Worm (Caenorhabditis elegans) whole organism, young adult: Measurements from ENCODE around the gene lgc-38.

Experiments used
- B0035.1 ChIP-seq: sonication (generic microtip); optimal IDR thresholded peaks from 2 replicates; lab custom pipeline; 2016; ENCODE audit warnings: missing genetic modification characterization, mild to moderate bottlenecking, missing compliant biosample characterization, missing genotype, missing genetic modification reagents
- T07F8.4 ChIP-seq: sonication (generic microtip); optimal IDR thresholded peaks from 2 replicates; lab custom pipeline; 2016; ENCODE audit warnings: mild to moderate bottlenecking, missing genetic modification characterization, moderate library complexity, missing compliant biosample characterization
- akir-1 ChIP-seq: fragments of 200-800 bp; sonication (Bioruptor generic); optimal IDR thresholded peaks from 2 replicates; lab custom pipeline; 2018; ENCODE audit warnings: mild to moderate bottlenecking, missing genetic modification characterization, moderate library complexity, missing compliant biosample characterization
- ama-1 ChIP-seq, 3 experiments: fragments of 150-350 bp in 1 of 3; sonication (generic microtip) in 2 of 3; optimal IDR thresholded peaks; 2 replicates each; lab custom pipeline; 2014 to 2018; ENCODE audit warnings: missing biosample characterization in 2 of 3, missing genetic modification characterization in 2 of 3, missing genetic modification reagents in 2 of 3
- ceh-58 ChIP-seq: fragments of 200-800 bp; sonication (Bioruptor generic); IDR thresholded peaks from 2 replicates; pipeline ENCODE4 v1.3.6; 2022; ENCODE audit warnings: missing genetic modification characterization, missing compliant biosample characterization
- lin-40 ChIP-seq: sonication (generic microtip); optimal IDR thresholded peaks from 2 replicates; lab custom pipeline; 2016; ENCODE audit warnings: missing genetic modification characterization, mild to moderate bottlenecking, missing compliant biosample characterization, missing genotype, missing genetic modification reagents
- pbrm-1 ChIP-seq: fragments of 200-800 bp; sonication (Bioruptor generic); IDR thresholded peaks from 2 replicates; pipeline ENCODE4 v1.3.6; 2022; ENCODE audit warnings: missing genetic modification reagents, missing genetic modification characterization, missing compliant biosample characterization
- pha-4 ChIP-seq: fragments of 150-350 bp; sonication (generic microtip); optimal IDR thresholded peaks from 2 replicates; lab custom pipeline; 2014; ENCODE audit warnings: missing biosample characterization, missing genetic modification reagents, missing genetic modification characterization
- zim-3 ChIP-seq: sonication (generic microtip); optimal IDR thresholded peaks from 2 replicates; lab custom pipeline; 2017; ENCODE audit warnings: mild to moderate bottlenecking, missing genetic modification characterization, moderate library complexity, missing compliant biosample characterization
- ztf-18 ChIP-seq: sonication (generic microtip); optimal IDR thresholded peaks from 2 replicates; lab custom pipeline; 2016; ENCODE audit warnings: missing genotype, mild to moderate bottlenecking, missing genetic modification characterization, missing compliant biosample characterization

DNA sequence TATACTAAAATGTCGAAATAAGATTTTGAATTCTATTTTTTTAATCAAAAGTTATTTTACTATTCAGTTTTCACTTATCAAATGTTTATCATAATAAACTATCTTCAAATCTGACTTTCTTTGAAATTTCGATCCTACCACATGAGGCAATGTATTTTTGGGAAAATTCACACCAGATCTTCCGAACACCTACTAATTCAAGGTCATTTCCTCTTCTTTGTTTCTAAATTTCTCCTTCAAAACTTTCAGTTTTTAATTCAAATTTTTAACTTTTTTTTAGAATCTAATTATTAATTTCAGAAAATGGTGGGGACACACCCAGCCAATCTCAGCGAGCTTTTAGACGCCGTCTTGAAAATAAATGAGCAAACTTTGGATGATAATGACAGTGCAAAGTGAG is 29.4 kb upstream of the lgc-38 start, which contains the start of gene ceh-20:
- no peak for TF ChIP-seq T07F8.4 (tag; lab: Kevin White, UChicago)
- no peak for TF ChIP-seq akir-1 (GFP tag; lab: Kevin White, UChicago)
- no peak for TF ChIP-seq lin-40
- no peak for TF ChIP-seq ama-1 (optimal IDR thresholded peaks at IDR 0.05; lab: Kevin White, UChicago)
- no peak for TF ChIP-seq ama-1 (GFP tag; optimal IDR thresholded peaks at IDR 0.05; lab: Kevin White, UChicago)
- TF ChIP-seq ztf-18 (tag; lab: Kevin White, UChicago), result no peak
- no peak for TF ChIP-seq pbrm-1
- no peak for TF ChIP-seq B0035.1
- TF ChIP-seq pha-4 (tag; lab: Kevin White, UChicago), result no peak
- TF ChIP-seq zim-3 (tag; lab: Kevin White, UChicago), result no peak
- TF ChIP-seq ceh-58 (GFP tag; lab: Robert Waterston, UW), result no peak
